Worm (Caenorhabditis elegans) whole organism, early embryonic: ENCODE data around the gene F26D2.13.

Source experiments
- ama-1 ChIP-seq: fragments of 150-350 bp; optimal IDR thresholded peaks from 2 replicates; lab custom pipeline; 2014
- flt-1 ChIP-seq: fragments of 200-800 bp; sonication (Bioruptor generic); IDR thresholded peaks from 2 replicates; pipeline ENCODE4 v1.3.6; 2022; ENCODE audit warnings: missing genetic modification characterization, missing compliant biosample characterization
- scrt-1 ChIP-seq: fragments of 200-800 bp; sonication (Bioruptor generic); IDR thresholded peaks from 2 replicates; pipeline ENCODE4 v1.3.6; 2022; ENCODE audit warnings: missing genetic modification characterization, missing compliant biosample characterization
- tbx-11 ChIP-seq: fragments of 200-800 bp; sonication (Bioruptor generic); IDR thresholded peaks from 2 replicates; pipeline ENCODE4 v1.3.6; 2022; ENCODE audit warnings: missing genetic modification characterization, missing compliant biosample characterization
- tbx-37 ChIP-seq: fragments of 200-800 bp; sonication (Bioruptor generic); conservative IDR thresholded peaks from 2 replicates; pipeline ENCODE4 v1.3.6; 2022; ENCODE audit warnings: missing genetic modification reagents, missing genetic modification characterization, missing compliant biosample characterization
- tra-4 ChIP-seq: sonication (generic microtip); optimal IDR thresholded peaks from 2 replicates; lab custom pipeline; 2017; ENCODE audit warnings: missing genetic modification characterization, missing compliant biosample characterization

DNA sequence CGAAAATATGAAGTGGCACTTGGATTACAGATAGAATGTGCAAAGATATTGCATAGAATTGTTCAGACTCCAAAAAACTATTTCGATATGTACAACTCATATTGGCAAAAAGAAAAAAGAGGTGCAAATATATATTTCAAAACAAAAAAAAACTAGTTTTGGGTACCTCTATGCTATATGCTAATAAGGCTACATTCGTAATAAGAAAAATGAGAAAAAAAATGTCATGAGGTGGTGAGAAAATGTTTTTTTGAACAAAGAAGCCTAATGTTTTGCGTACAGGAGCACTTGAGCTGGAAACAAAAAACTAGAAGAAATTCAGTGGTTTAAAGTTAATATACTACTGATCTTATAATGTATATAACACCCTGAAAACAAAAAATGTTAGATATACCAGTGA lies 25.5 kb upstream of the F26D2.13 start, which contains the start of gene srh-142:
- TF ChIP-seq tra-4 (tag; lab: Kevin White, UChicago) (no peak), flt-1 (GFP tag; lab: Robert Waterston, UW) (no peak), ama-1 (lab: Kevin White, UChicago) (no peak), tbx-11 (GFP tag; lab: Robert Waterston, UW) (no peak), tbx-37 (GFP tag; lab: Robert Waterston, UW) (no peak), scrt-1 (GFP tag; lab: Robert Waterston, UW) (no peak)
